Fruit fly (Drosophila melanogaster): Measurements from ENCODE around the gene CG9837.
A peak's percentile ranks its signal among the peaks of the same experiment; 100 is the strongest.

DNA sequence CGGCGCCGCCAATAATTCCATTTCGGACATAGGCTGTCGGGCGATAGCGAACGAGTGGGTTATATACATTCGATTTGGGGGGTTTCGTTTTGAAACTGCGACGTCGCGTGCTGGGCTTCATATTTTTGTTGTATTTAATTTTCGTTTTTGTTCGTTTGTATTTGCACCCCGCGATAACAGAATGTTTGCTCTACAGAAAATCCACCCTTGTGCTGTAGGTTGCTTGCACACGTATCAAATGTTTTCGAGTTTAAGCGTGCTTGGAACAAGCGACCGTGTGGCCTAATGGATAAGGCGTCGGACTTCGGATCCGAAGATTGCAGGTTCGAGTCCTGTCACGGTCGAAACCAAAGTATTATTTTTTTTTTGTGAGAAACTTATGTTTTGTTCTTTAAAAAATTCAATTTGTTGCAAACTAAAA lies 49.3 kb upstream of the CG9837 start:
- TF ChIP-seq svp (GFP tag) (no peak), CG6276 (GFP tag; optimal IDR thresholded peaks at IDR 0.05) (peak; percentile 65), cyc (GFP tag; optimal IDR thresholded peaks at IDR 0.05) (no peak), OdsH (GFP tag; optimal IDR thresholded peaks at IDR 0.05) (no peak), Ets96B (tag; optimal IDR thresholded peaks at IDR 0.05) (no peak), Lpt (GFP tag; optimal IDR thresholded peaks at IDR 0.05) (no peak), topi (GFP tag; optimal IDR thresholded peaks at IDR 0.05) (no peak), Eip78C (GFP tag) (peak; percentile 79), CG6792 (GFP tag; optimal IDR thresholded peaks at IDR 0.05) (no peak), Sox15 (GFP tag; optimal IDR thresholded peaks at IDR 0.05) (no peak), fd59A (GFP tag; optimal IDR thresholded peaks at IDR 0.05) (no peak)

All from whole organism, prepupa.